Fruit fly (Drosophila melanogaster) whole organism, embryonic: ENCODE data around the gene Ilk.

Source experiments
- ATbp ChIP-seq: fragments of 200-800 bp; sonication (Bioruptor generic); optimal IDR thresholded peaks from 2 replicates; lab custom pipeline; 2017; ENCODE audit warnings: missing biosample characterization, mild to moderate bottlenecking, missing genetic modification characterization, missing genetic modification reagents
- Aef1 ChIP-seq: fragments of 200-800 bp; sonication (Bioruptor generic); IDR thresholded peaks from 3 replicates; pipeline ENCODE4 v1.3.6; 2022; ENCODE audit warnings: missing biosample characterization, missing genetic modification characterization
- Awh ChIP-seq: fragments of 200-800 bp; sonication (Bioruptor generic); IDR thresholded peaks from 2 replicates; pipeline ENCODE4, ENCODE4 v1.3.6; 2022; ENCODE audit warnings: missing biosample characterization, missing genetic modification characterization
- B-H1 ChIP-seq: fragments of 200-800 bp; sonication (Bioruptor generic); IDR thresholded peaks from 3 replicates; pipeline ENCODE4 v1.3.6; 2022; ENCODE audit warnings: missing biosample characterization, missing genetic modification characterization
- Bdp1 ChIP-seq: fragments of 200-800 bp; sonication (Bioruptor generic); optimal IDR thresholded peaks from 3 replicates; lab custom pipeline; 2016; ENCODE audit warnings: missing biosample characterization, missing genetic modification characterization
- CG11695 ChIP-seq: fragments of 200-800 bp; sonication (Bioruptor generic); IDR thresholded peaks from 3 replicates; pipeline ENCODE4 v1.3.6; 2022; ENCODE audit warnings: missing biosample characterization, missing genetic modification characterization
- CG12071 ChIP-seq: fragments of 200-800 bp; sonication (Bioruptor generic); optimal IDR thresholded peaks from 3 replicates; lab custom pipeline; 2018; ENCODE audit warnings: missing biosample characterization, mild to moderate bottlenecking, missing genetic modification characterization
- CG12391 ChIP-seq: fragments of 200-800 bp; sonication (Bioruptor generic); optimal IDR thresholded peaks from 3 replicates; lab custom pipeline; 2018; ENCODE audit warnings: missing biosample characterization, mild to moderate bottlenecking, missing genetic modification characterization, moderate library complexity
- CG12942 ChIP-seq: fragments of 200-800 bp; sonication (Bioruptor generic); optimal IDR thresholded peaks from 3 replicates; lab custom pipeline; 2016; ENCODE audit warnings: missing biosample characterization, missing genetic modification characterization
- CG14014 ChIP-seq: fragments of 200-800 bp; sonication (Bioruptor generic); IDR thresholded peaks from 2 replicates; pipeline ENCODE4 v1.3.6; 2022; ENCODE audit warnings: missing biosample characterization, missing genetic modification characterization
- CG14050 ChIP-seq: fragments of 200-800 bp; sonication (Bioruptor generic); IDR thresholded peaks from 3 replicates; pipeline ENCODE4 v1.3.6; 2022; ENCODE audit warnings: missing biosample characterization, missing genetic modification characterization
- CG14710 ChIP-seq: fragments of 200-800 bp; sonication (Bioruptor generic); optimal IDR thresholded peaks from 3 replicates; lab custom pipeline; 2019; ENCODE audit warnings: missing biosample characterization, mild to moderate bottlenecking, missing genetic modification characterization, moderate library complexity
- CG17802 ChIP-seq: fragments of 200-800 bp; sonication (Bioruptor generic); optimal IDR thresholded peaks from 2 replicates; lab custom pipeline; 2018; ENCODE audit warnings: missing biosample characterization, mild to moderate bottlenecking, missing genetic modification characterization, moderate library complexity
- CG1832 ChIP-seq: fragments of 200-800 bp; sonication (Bioruptor generic); optimal IDR thresholded peaks from 2 replicates; lab custom pipeline; 2017; ENCODE audit warnings: missing biosample characterization, mild to moderate bottlenecking, missing genetic modification characterization, inconsistent platforms
- CG32532 ChIP-seq: fragments of 200-800 bp; sonication (Bioruptor generic); IDR thresholded peaks from 2 replicates; pipeline ENCODE4 v1.3.6; 2022; ENCODE audit warnings: missing biosample characterization, missing genetic modification characterization
- CG32772 ChIP-seq: fragments of 200-800 bp; sonication (Bioruptor generic); IDR thresholded peaks from 2 replicates; pipeline ENCODE4 v1.3.6; 2022; ENCODE audit warnings: missing biosample characterization, missing genetic modification characterization
- CG3838 ChIP-seq: fragments of 200-800 bp; sonication (Bioruptor generic); optimal IDR thresholded peaks from 3 replicates; lab custom pipeline; 2016; ENCODE audit warnings: missing biosample characterization, missing genetic modification characterization
- CG5180 ChIP-seq: fragments of 200-800 bp; sonication (Bioruptor generic); optimal IDR thresholded peaks from 3 replicates; lab custom pipeline; 2017; ENCODE audit warnings: missing biosample characterization, missing genetic modification characterization, mild to moderate bottlenecking, moderate library complexity, missing genetic modification reagents
- CG9817 ChIP-seq: fragments of 200-800 bp; sonication (Bioruptor generic); optimal IDR thresholded peaks from 2 replicates; lab custom pipeline; 2018; ENCODE audit warnings: missing biosample characterization, mild to moderate bottlenecking, missing genetic modification characterization, moderate library complexity
- D19B ChIP-seq: fragments of 200-800 bp; sonication (Bioruptor generic); optimal IDR thresholded peaks from 2 replicates; lab custom pipeline; 2017; ENCODE audit warnings: missing biosample characterization, mild to moderate bottlenecking, missing genetic modification characterization
- Deaf1 ChIP-seq: fragments of 200-800 bp; optimal IDR thresholded peaks from 3 replicates; lab custom pipeline; 2019; ENCODE audit warnings: missing biosample characterization, mild to moderate bottlenecking, missing genetic modification characterization, moderate library complexity
- Drgx ChIP-seq: fragments of 200-800 bp; sonication (Bioruptor generic); IDR thresholded peaks from 2 replicates; pipeline ENCODE4 v1.3.6; 2022; ENCODE audit warnings: missing biosample characterization, missing genetic modification characterization
- H15 ChIP-seq: fragments of 200-800 bp; sonication (Bioruptor generic); IDR thresholded peaks from 3 replicates; pipeline ENCODE4 v1.3.6; 2022; ENCODE audit warnings: missing biosample characterization, missing genetic modification characterization
- Hr51 ChIP-seq, 2 experiments: fragments of 200-800 bp; sonication (Bioruptor generic); optimal IDR thresholded peaks; 2 replicates in 1 of 2; 3 replicates in 1 of 2; lab custom pipeline; 2016 to 2018; ENCODE audit warnings: missing biosample characterization in 2 of 2, missing genetic modification characterization in 2 of 2, mild to moderate bottlenecking in 1 of 2, moderate library complexity in 1 of 2
- Lhr ChIP-seq: fragments of 200-800 bp; sonication (Bioruptor generic); optimal IDR thresholded peaks from 3 replicates; lab custom pipeline; 2017; ENCODE audit warnings: mild to moderate bottlenecking, missing biosample characterization, missing genetic modification reagents, missing genetic modification characterization
- Nf-YA ChIP-seq: fragments of 200-800 bp; sonication (Bioruptor generic); IDR thresholded peaks from 2 replicates; pipeline ENCODE4 v1.3.6; 2022; ENCODE audit warnings: missing biosample characterization, missing genetic modification characterization
- Nf-YB ChIP-seq: fragments of 200-800 bp; sonication (Bioruptor generic); optimal IDR thresholded peaks from 3 replicates; lab custom pipeline; 2019; ENCODE audit warnings: missing biosample characterization, mild to moderate bottlenecking, missing genetic modification characterization, moderate library complexity
- Pdp1 ChIP-seq, 2 experiments: fragments of 200-800 bp; sonication (Bioruptor generic); optimal IDR thresholded peaks; 3 replicates each; lab custom pipeline; 2016; ENCODE audit warnings: missing biosample characterization in 2 of 2, missing genetic modification characterization in 2 of 2, mild to moderate bottlenecking in 1 of 2, moderate library complexity in 1 of 2
- Poxn ChIP-seq: fragments of 200-800 bp; sonication (Bioruptor generic); IDR thresholded peaks from 2 replicates; pipeline ENCODE4 v1.3.6; 2022; ENCODE audit warnings: missing biosample characterization, missing genetic modification characterization
- Stat92E ChIP-seq, 3 experiments: fragments of >200 bp in 2 of 3; fragments of 200-800 bp in 1 of 3; sonication (Bioruptor generic) in 1 of 3; optimal IDR thresholded peaks; 2 replicates each; lab custom pipeline; 2017 to 2019; ENCODE audit warnings: missing biosample characterization in 3 of 3, missing genetic modification characterization in 3 of 3, mild to moderate bottlenecking in 1 of 3, moderate library complexity in 1 of 3
- Xrp1 ChIP-seq: fragments of 200-800 bp; sonication (Bioruptor generic); IDR thresholded peaks from 2 replicates; pipeline ENCODE4 v1.3.6; 2022; ENCODE audit warnings: missing biosample characterization, missing genetic modification characterization
- bbx ChIP-seq: fragments of 200-800 bp; sonication (Bioruptor generic); IDR thresholded peaks from 2 replicates; pipeline ENCODE4 v1.3.6; 2022; ENCODE audit warnings: missing biosample characterization, missing genetic modification characterization; ENCODE audit not compliant: partially characterized antibody
- bowl ChIP-seq: fragments of 200-800 bp; sonication (Bioruptor generic); IDR thresholded peaks from 2 replicates; pipeline ENCODE4 v1.3.6; 2022; ENCODE audit warnings: missing biosample characterization, missing genetic modification characterization
- chinmo ChIP-seq: fragments of 200-800 bp; sonication (Bioruptor generic); IDR thresholded peaks from 4 replicates; pipeline ENCODE4 v1.3.6; 2022; ENCODE audit warnings: missing biosample characterization, missing genetic modification characterization; ENCODE audit not compliant: partially characterized antibody
- dmrt11E ChIP-seq: fragments of 200-800 bp; sonication (Bioruptor generic); optimal IDR thresholded peaks from 3 replicates; lab custom pipeline; 2018; ENCODE audit warnings: missing biosample characterization, mild to moderate bottlenecking, missing genetic modification characterization, moderate library complexity
- ftz-f1 ChIP-seq: fragments of 200-800 bp; sonication (Bioruptor generic); optimal IDR thresholded peaks from 2 replicates; lab custom pipeline; 2016; ENCODE audit warnings: missing biosample characterization, missing genetic modification characterization
- ham ChIP-seq: fragments of 200-800 bp; sonication (Bioruptor generic); IDR thresholded peaks from 2 replicates; pipeline ENCODE4 v1.3.6; 2022; ENCODE audit warnings: missing biosample characterization, missing genetic modification characterization
- her ChIP-seq: fragments of 200-800 bp; sonication (Bioruptor generic); optimal IDR thresholded peaks from 2 replicates; lab custom pipeline; 2016; ENCODE audit warnings: missing biosample characterization, missing genetic modification characterization
- lab ChIP-seq: fragments of 200-800 bp; sonication (Bioruptor generic); optimal IDR thresholded peaks from 3 replicates; lab custom pipeline; 2017; ENCODE audit warnings: missing biosample characterization, missing genetic modification characterization, mild to moderate bottlenecking, moderate library complexity, missing genetic modification reagents
- lmd ChIP-seq: fragments of 200-800 bp; sonication (Bioruptor generic); IDR thresholded peaks from 2 replicates; pipeline ENCODE4 v1.3.6; 2022; ENCODE audit warnings: missing biosample characterization, missing genetic modification characterization
- nerfin-2 ChIP-seq: fragments of 200-800 bp; sonication (Bioruptor generic); IDR thresholded peaks from 2 replicates; pipeline ENCODE4 v1.3.6; 2022; ENCODE audit warnings: missing biosample characterization, missing genetic modification characterization; ENCODE audit not compliant: partially characterized antibody
- org-1 ChIP-seq: fragments of 200-800 bp; sonication (Bioruptor generic); optimal IDR thresholded peaks from 2 replicates; lab custom pipeline; 2017; ENCODE audit warnings: missing biosample characterization, missing genetic modification characterization
- rib ChIP-seq: fragments of 200-800 bp; sonication (Bioruptor generic); IDR thresholded peaks from 2 replicates; pipeline ENCODE4 v1.3.6; 2022; ENCODE audit warnings: missing biosample characterization, missing genetic modification characterization
- ro ChIP-seq: fragments of 200-800 bp; sonication (Bioruptor generic); IDR thresholded peaks from 2 replicates; pipeline ENCODE4 v1.3.6; 2022; ENCODE audit warnings: missing biosample characterization, missing genetic modification characterization
- sens ChIP-seq: fragments of 200-800 bp; sonication (Bioruptor generic); peaks from one replicate; lab custom pipeline; 2016; ENCODE audit warnings: missing biosample characterization, missing genetic modification characterization
- tna ChIP-seq: fragments of 200-800 bp; sonication (Bioruptor generic); IDR thresholded peaks from 2 replicates; pipeline ENCODE4 v1.3.6; 2022; ENCODE audit warnings: missing biosample characterization, missing genetic modification characterization; ENCODE audit not compliant: partially characterized antibody
- vvl ChIP-seq: fragments of 200-800 bp; sonication (Bioruptor generic); IDR thresholded peaks from 2 replicates; pipeline ENCODE4 v1.3.6; 2022; ENCODE audit warnings: missing biosample characterization, missing genetic modification characterization
- yki ChIP-seq: fragments of >200 bp; optimal IDR thresholded peaks from 3 replicates; lab custom pipeline; 2018
- z ChIP-seq: fragments of 200-800 bp; sonication (Bioruptor generic); IDR thresholded peaks from 3 replicates; pipeline ENCODE4 v1.3.6; 2022; ENCODE audit warnings: missing biosample characterization, missing genetic modification characterization

The Ilk gene

dm6 chr3L:21239999-21240509 lies 23.4 kb downstream of the Ilk start (continued):
- TF ChIP-seq Stat92E (GFP tag; optimal IDR thresholded peaks at IDR 0.05; lab: Kevin White, UChicago), result peak in 1 of 3 experiments; percentile 27
- no peak for TF ChIP-seq ham (GFP tag; lab: Robert Waterston, UW)
- TF ChIP-seq CG5180 (GFP tag; lab: Kevin White, UChicago), result peak; percentile 24
- TF ChIP-seq CG12391 (tag; lab: Kevin White, UChicago), result no peak
- TF ChIP-seq nerfin-2 (GFP tag; lab: Robert Waterston, UW), result 0 out of 2 replicates have a peak, but pooled peaks have one; percentile 48
- TF ChIP-seq vvl (GFP tag; lab: Robert Waterston, UW), result peak; percentile 44
- TF ChIP-seq Nf-YB (GFP tag; lab: Kevin White, UChicago), result peak; percentile 75
- TF ChIP-seq ftz-f1 (GFP tag; lab: Kevin White, UChicago), result peak; percentile 54
- 0 out of 2 replicates have a peak, but pooled peaks have one; percentile 14 for TF ChIP-seq bowl (GFP tag; lab: Robert Waterston, UW)
- no peak for TF ChIP-seq dmrt11E (tag; lab: Kevin White, UChicago)
- TF ChIP-seq CG1832, result peak; percentile 43
- TF ChIP-seq bbx (GFP tag; lab: Robert Waterston, UW), result peak; percentile 55; the same call in 1 of the 2 replicates
- TF ChIP-seq chinmo (GFP tag; lab: Robert Waterston, UW), result peak; percentile 94; the same call in 2 of the 4 replicates
- no peak; the same call in 2 of the 3 replicates for TF ChIP-seq B-H1 (GFP tag; lab: Robert Waterston, UW)
- peak; percentile 20; the same call in 1 of the 2 replicates for TF ChIP-seq tna
- peak; percentile 61; the same call in 2 of the 3 replicates for TF ChIP-seq Aef1
- TF ChIP-seq her (GFP tag; lab: Kevin White, UChicago), result peak; percentile 13
- no peak for TF ChIP-seq CG14050 (GFP tag; lab: Robert Waterston, UW)
- TF ChIP-seq Nf-YA (GFP tag; lab: Robert Waterston, UW), result no peak
- peak; percentile 10; the same call in 1 of the 2 replicates for TF ChIP-seq CG14014 (GFP tag; lab: Robert Waterston, UW)
- no peak for TF ChIP-seq CG12942 (GFP tag; lab: Kevin White, UChicago)
- peak; percentile 91 for TF ChIP-seq CG3838 (GFP tag; lab: Kevin White, UChicago)
- TF ChIP-seq CG32532 (GFP tag; lab: Robert Waterston, UW), result peak; percentile 46; the same call in 1 of the 2 replicates
- no peak for TF ChIP-seq H15 (GFP tag; lab: Robert Waterston, UW)
- no peak for TF ChIP-seq CG17802 (tag; lab: Kevin White, UChicago)
- TF ChIP-seq D19B (GFP tag; lab: Kevin White, UChicago), result no peak
- TF ChIP-seq rib, result 0 out of 2 replicates have a peak, but pooled peaks have one; percentile 18
- TF ChIP-seq Pdp1 (GFP tag; optimal IDR thresholded peaks at IDR 0.05; lab: Kevin White, UChicago), result no peak
- no peak for TF ChIP-seq CG32772 (GFP tag; lab: Robert Waterston, UW)
- peak; percentile 36; the same call in 1 of the 2 replicates for TF ChIP-seq Awh (GFP tag; lab: Robert Waterston, UW)
- TF ChIP-seq z (GFP tag; lab: Robert Waterston, UW), result peak; percentile 74; the same call in 2 of the 3 replicates
- TF ChIP-seq CG11695 (GFP tag; lab: Robert Waterston, UW), result 0 out of 3 replicates have a peak, but pooled peaks have one; percentile 7
- peak; percentile 98 for TF ChIP-seq Deaf1 (tag; lab: Kevin White, UChicago)
- no peak for TF ChIP-seq CG9817 (tag; lab: Kevin White, UChicago)
- no peak for TF ChIP-seq org-1 (GFP tag; lab: Kevin White, UChicago)
- TF ChIP-seq lab (GFP tag; lab: Kevin White, UChicago), result peak; percentile 40
- TF ChIP-seq Bdp1 (GFP tag; lab: Kevin White, UChicago), result no peak
- TF ChIP-seq CG14710 (tag; lab: Kevin White, UChicago), result no peak
- TF ChIP-seq Hr51 (GFP tag; optimal IDR thresholded peaks at IDR 0.05; lab: Kevin White, UChicago), result no peak
- TF ChIP-seq Poxn (GFP tag; lab: Robert Waterston, UW), result no peak
- peak; percentile 41 for TF ChIP-seq CG12071 (GFP tag; lab: Kevin White, UChicago)
- TF ChIP-seq Lhr (GFP tag; lab: Kevin White, UChicago), result no peak
- TF ChIP-seq Drgx (GFP tag; lab: Robert Waterston, UW), result peak; percentile 33; the same call in 1 of the 2 replicates
- peak; percentile 1 for TF ChIP-seq ATbp (GFP tag; lab: Kevin White, UChicago)
- no peak for TF ChIP-seq lmd (GFP tag; lab: Robert Waterston, UW)
- TF ChIP-seq sens (GFP tag; lab: Kevin White, UChicago), result peak; percentile 64
- TF ChIP-seq ro, result no peak
- TF ChIP-seq Xrp1 (GFP tag; lab: Robert Waterston, UW), result no peak
- peak; percentile 27 for TF ChIP-seq yki
